Worm (Caenorhabditis elegans): Measurements from ENCODE around the gene srd-5.

Gene srd-5

DNA sequence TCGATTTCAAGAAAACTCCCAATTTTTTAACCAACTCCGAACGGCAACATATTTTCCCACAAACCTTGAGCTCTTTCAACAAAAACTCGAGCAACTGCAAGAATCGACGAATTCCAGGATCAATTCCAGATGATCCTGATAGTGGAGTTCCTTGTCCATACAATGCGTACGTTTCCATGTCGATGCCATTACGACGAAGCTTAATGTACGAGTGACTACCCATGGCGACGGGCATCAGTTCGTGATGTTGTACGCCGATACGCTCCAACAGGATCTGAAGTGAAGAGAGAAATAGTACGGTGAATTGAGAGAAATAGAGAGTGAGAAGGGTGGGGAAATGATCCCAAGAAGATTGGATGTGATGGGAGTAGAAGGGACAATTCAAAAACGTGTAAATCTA, 12.3 kb downstream of the srd-5 start:
- TF ChIP-seq hmg-1.2 (GFP tag; IDR thresholded peaks at IDR 0.05) (0 out of 2 replicates have a peak, but pooled peaks have one; percentile 14), unc-130 (GFP tag; optimal IDR thresholded peaks at IDR 0.05) (no peak), ZK185.1 (tag; optimal IDR thresholded peaks at IDR 0.05; ENCODE audit: poor library complexity, severe bottlenecking) (no peak)

DNA sequence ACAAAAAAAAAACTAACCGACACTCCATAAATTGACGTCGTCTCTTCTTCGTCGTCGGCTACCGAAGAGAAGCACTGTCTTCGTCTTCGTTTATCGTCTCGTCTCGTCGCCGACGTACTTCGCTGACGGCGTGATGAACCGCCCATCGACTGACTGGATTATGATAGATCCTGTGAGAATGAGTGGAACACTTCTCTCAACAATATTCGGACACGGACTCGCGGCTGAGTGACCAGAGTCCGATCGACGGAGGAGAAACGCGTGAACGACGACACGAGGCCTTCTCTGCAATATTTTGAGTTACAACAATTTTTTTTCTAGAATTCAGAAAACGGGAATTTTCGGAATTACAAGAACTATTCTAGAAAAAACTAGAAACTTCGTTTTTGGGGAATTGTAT, 14.1 kb downstream of the srd-5 start, which contains the start of gene skn-1:
Gene skn-1 (minus strand): TSS at position 146 of the 400 bp plus-strand sequence.
- TF ChIP-seq cebp-1 (GFP tag; IDR thresholded peaks at IDR 0.05) (0 out of 2 replicates have a peak, but pooled peaks have one; percentile 20), cebp-1 (tag; optimal IDR thresholded peaks at IDR 0.05) (peak; percentile 13), zfh-2 (GFP tag; conservative IDR thresholded peaks at IDR 0.05) (0 out of 2 replicates have a peak, but pooled peaks have one; percentile 12), lin-54 (GFP tag; optimal IDR thresholded peaks at IDR 0.05) (peak; percentile 13), let-526 (GFP tag; IDR thresholded peaks at IDR 0.05) (0 out of 2 replicates have a peak, but pooled peaks have one; percentile 21), bed-2 (GFP tag; IDR thresholded peaks at IDR 0.05) (no peak), rec-8 (tag; optimal IDR thresholded peaks at IDR 0.05) (no peak), nfyb-1 (GFP tag; IDR thresholded peaks at IDR 0.05) (peak; percentile 76; the same call in 1 of the 2 replicates), akir-1 (GFP tag; optimal IDR thresholded peaks at IDR 0.05) (no peak), B0336.3 (GFP tag; IDR thresholded peaks at IDR 0.05) (peak; percentile 26; the same call in 1 of the 2 replicates), repo-1 (tag; optimal IDR thresholded peaks at IDR 0.05) (peak; percentile 52), sdz-38 (tag; optimal IDR thresholded peaks at IDR 0.05) (no peak), madf-3 (GFP tag; IDR thresholded peaks at IDR 0.05) (0 out of 2 replicates have a peak, but pooled peaks have one; percentile 32), egl-18 (GFP tag; IDR thresholded peaks at IDR 0.05) (no peak)

DNA sequence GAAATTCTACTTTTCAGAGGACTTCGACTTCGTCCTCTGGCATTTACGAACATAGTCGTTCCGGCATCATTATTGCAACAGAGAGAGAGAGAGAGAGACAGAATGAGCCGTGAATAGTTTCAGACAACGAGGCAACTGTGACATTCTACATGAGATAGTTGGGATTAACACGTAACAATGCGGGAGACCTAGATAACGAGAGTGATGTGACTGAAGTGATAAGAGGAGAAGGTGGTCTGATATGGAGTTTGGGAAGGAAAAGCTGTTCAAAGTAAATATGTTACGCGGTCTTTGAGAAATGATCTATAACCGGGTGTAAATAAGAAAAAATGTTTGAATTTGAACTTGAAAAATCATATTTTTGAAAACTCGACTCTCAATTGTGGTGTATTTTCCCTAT, 14.9 kb downstream of the srd-5 start:
- no peak for TF ChIP-seq hlh-26 (GFP tag; conservative IDR thresholded peaks at IDR 0.05)
- peak; percentile 48 for TF ChIP-seq nhr-80 (tag; optimal IDR thresholded peaks at IDR 0.05)
- TF ChIP-seq nhr-120 (GFP tag; IDR thresholded peaks at IDR 0.05) = no peak
- no peak for TF ChIP-seq mxl-1 (tag; optimal IDR thresholded peaks at IDR 0.05)
- TF ChIP-seq hmg-1.2 (GFP tag; IDR thresholded peaks at IDR 0.05) = peak; percentile 40; the same call in 1 of the 2 replicates
- no peak for TF ChIP-seq Y95B8A.8 (GFP tag; IDR thresholded peaks at IDR 0.05)
- TF ChIP-seq nhr-90 (tag; optimal IDR thresholded peaks at IDR 0.05) = no peak
- no peak for TF ChIP-seq T26A5.8 (tag; optimal IDR thresholded peaks at IDR 0.05)
- no peak for TF ChIP-seq snpc-4 (GFP tag; optimal IDR thresholded peaks at IDR 0.05)
- no peak for TF ChIP-seq snpc-4 (tag; optimal IDR thresholded peaks at IDR 0.05)
- no peak for TF ChIP-seq zim-3 (tag; optimal IDR thresholded peaks at IDR 0.05)
- TF ChIP-seq let-526 (GFP tag; IDR thresholded peaks at IDR 0.05) = no peak
- TF ChIP-seq cebp-1 (GFP tag; IDR thresholded peaks at IDR 0.05) = 0 out of 2 replicates have a peak, but pooled peaks have one; percentile 31
- TF ChIP-seq cebp-1 (tag; optimal IDR thresholded peaks at IDR 0.05) = peak; percentile 27
- TF ChIP-seq akir-1 (GFP tag; optimal IDR thresholded peaks at IDR 0.05) = no peak
- 0 out of 2 replicates have a peak, but pooled peaks have one; percentile 22 for TF ChIP-seq ekl-4 (GFP tag; IDR thresholded peaks at IDR 0.05)
- no peak for TF ChIP-seq K11D2.4 (GFP tag; IDR thresholded peaks at IDR 0.05)
- peak; percentile 43; the same call in 1 of the 2 replicates for TF ChIP-seq nfyb-1 (GFP tag; IDR thresholded peaks at IDR 0.05)
- no peak for TF ChIP-seq sptf-2 (GFP tag; optimal IDR thresholded peaks at IDR 0.05)
- no peak for TF ChIP-seq Y67H2A.10 (GFP tag; conservative IDR thresholded peaks at IDR 0.05)
- TF ChIP-seq ceh-91 (GFP tag; IDR thresholded peaks at IDR 0.05) = no peak

DNA sequence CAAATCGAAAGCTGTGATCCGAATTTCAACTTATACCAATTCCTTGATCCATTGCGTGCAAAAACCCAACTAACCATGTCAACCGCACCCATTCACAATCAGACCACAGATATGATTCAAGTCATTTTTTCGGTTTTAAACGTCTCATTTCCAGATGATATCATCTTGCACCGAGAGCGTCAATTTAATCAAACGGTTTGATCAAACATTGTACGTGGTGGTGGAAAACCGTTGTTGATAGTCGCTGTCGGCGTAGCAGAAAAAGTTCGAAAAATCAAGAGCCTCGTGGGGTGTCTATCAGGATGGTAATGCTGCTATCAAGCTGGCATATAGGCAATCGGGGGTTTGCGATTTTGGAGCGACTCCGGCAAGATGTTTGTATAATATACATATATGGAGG, 15.4 kb downstream of the srd-5 start:
- TF ChIP-seq madf-3 (GFP tag; IDR thresholded peaks at IDR 0.05) (no peak), ceh-91 (GFP tag; IDR thresholded peaks at IDR 0.05) (no peak), B0336.3 (GFP tag; IDR thresholded peaks at IDR 0.05) (0 out of 2 replicates have a peak, but pooled peaks have one; percentile 17), nhr-80 (tag; optimal IDR thresholded peaks at IDR 0.05) (peak; percentile 62), atf-7 (tag; optimal IDR thresholded peaks at IDR 0.05) (peak; percentile 54), sea-2 (GFP tag; IDR thresholded peaks at IDR 0.05) (no peak)

Data from whole organism, young adult.